Fruit fly (Drosophila melanogaster): Measurements from ENCODE around the gene wake.

DNA sequence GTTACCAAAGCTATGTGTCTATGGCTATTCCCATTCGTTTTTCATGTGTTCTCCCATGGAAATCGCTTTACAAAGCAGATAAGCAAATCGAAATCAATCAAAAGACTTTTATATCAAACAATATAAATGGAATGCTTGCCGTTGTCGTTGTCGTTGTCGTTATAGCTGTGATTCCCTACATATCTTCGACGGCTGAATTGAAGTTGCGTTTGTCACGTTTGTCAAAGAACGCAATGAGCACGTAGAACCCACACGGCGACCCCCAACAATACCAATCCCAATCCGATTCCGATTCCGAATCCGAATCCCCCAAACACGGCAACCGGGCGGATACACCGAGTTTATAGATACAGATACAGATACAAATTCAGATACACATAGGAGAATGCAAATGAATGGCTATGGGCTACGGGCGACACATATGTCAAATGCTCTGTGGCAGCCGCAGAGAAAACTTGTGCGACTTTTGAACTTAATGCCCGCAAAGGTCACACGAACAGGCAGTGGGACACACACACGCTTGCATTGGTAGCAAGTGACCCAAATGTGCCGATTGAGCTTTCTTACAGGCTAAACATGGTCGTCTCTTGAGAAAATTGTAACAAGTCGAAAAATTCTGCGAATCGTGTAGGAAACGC lies 30.3 kb downstream of the wake start:
- TF ChIP-seq EcR (GFP tag; optimal IDR thresholded peaks at IDR 0.05) (no peak), Ets98B (GFP tag; IDR thresholded peaks at IDR 0.05) (no peak), rn (GFP tag; IDR thresholded peaks at IDR 0.05) (no peak), CG9948 (tag; optimal IDR thresholded peaks at IDR 0.05) (no peak), CG34367 (tag; optimal IDR thresholded peaks at IDR 0.05) (no peak), CG4496 (GFP tag; IDR thresholded peaks at IDR 0.05) (no peak), CG13204 (GFP tag; optimal IDR thresholded peaks at IDR 0.05) (no peak)
